Worm (Caenorhabditis elegans) whole organism, midembryonic: Measurements from ENCODE around the gene col-71.

Experiments used
- flt-1 ChIP-seq: fragments of 200-800 bp; sonication (Bioruptor generic); IDR thresholded peaks from 2 replicates; pipeline ENCODE4 v1.3.6; 2022; ENCODE audit warnings: missing genetic modification characterization, missing compliant biosample characterization
- klf-2 ChIP-seq: fragments of 200-800 bp; sonication (Bioruptor generic); conservative IDR thresholded peaks from 2 replicates; pipeline ENCODE4 v1.3.6; 2022; ENCODE audit warnings: missing genetic modification reagents, missing genetic modification characterization, missing compliant biosample characterization
- ref-1 ChIP-seq: fragments of 200-800 bp; sonication (Bioruptor generic); conservative IDR thresholded peaks from 2 replicates; pipeline ENCODE4 v1.3.6; 2022; ENCODE audit warnings: missing genetic modification reagents, missing genetic modification characterization, missing compliant biosample characterization
- ztf-29 ChIP-seq: fragments of 200-800 bp; sonication (Bioruptor generic); IDR thresholded peaks from 2 replicates; pipeline ENCODE4 v1.3.6; 2022; ENCODE audit warnings: missing genetic modification reagents, missing genetic modification characterization, missing compliant biosample characterization

DNA sequence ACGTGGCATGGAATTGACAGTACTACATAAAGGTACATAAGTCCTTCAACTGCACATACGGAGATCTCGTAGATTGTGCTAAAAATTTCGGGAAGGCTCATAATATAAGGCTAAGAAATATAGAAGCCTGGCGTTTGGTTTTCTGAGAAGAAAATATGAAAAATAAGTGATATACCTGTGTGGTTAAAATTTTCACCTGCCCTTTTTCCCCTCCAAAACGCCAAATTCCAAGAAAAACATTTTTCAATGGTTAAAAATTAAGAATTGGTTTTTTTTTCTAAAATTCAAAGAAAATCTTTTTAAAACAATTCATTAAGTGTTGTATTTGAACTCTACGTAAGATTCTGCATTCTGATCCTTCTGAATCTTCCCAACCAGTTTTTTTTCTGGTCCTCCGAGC is 12.3 kb upstream of the col-71 start, which contains the start of gene srz-5:
- no peak for TF ChIP-seq ztf-29 (GFP tag; lab: Robert Waterston, UW)
- TF ChIP-seq flt-1 (GFP tag; lab: Robert Waterston, UW): no peak
- TF ChIP-seq klf-2 (GFP tag; lab: Robert Waterston, UW): no peak
- no peak for TF ChIP-seq ref-1 (GFP tag; lab: Robert Waterston, UW)
